Worm (Caenorhabditis elegans): Measurements from ENCODE around the gene skr-13.

skr-13 gene

ce11 chrIV:17153002-17153401 is 9.4 kb downstream of the skr-13 start:
- no peak for TF ChIP-seq skn-1 (tag; optimal IDR thresholded peaks at IDR 0.05)
- TF ChIP-seq tag-97 (GFP tag; IDR thresholded peaks at IDR 0.05): no peak
- TF ChIP-seq lim-7 (GFP tag; IDR thresholded peaks at IDR 0.05): no peak
- TF ChIP-seq unc-62 (GFP tag; optimal IDR thresholded peaks at IDR 0.05 in 1 of 2): peak in 1 of 2 experiments; percentile 96
- no peak for TF ChIP-seq unc-62 (tag; optimal IDR thresholded peaks at IDR 0.05)
- peak; percentile 61 for TF ChIP-seq aha-1 (tag)

- no peak for TF ChIP-seq sdz-12 (GFP tag; optimal IDR thresholded peaks at IDR 0.05)
- no peak for TF ChIP-seq ceh-20 (GFP tag; IDR thresholded peaks at IDR 0.05)
- no peak for TF ChIP-seq ztf-11 (tag; optimal IDR thresholded peaks at IDR 0.05)
- no peak for TF ChIP-seq ama-1 (optimal IDR thresholded peaks at IDR 0.05)
- TF ChIP-seq egl-43 (GFP tag; IDR thresholded peaks at IDR 0.05): no peak
- TF ChIP-seq saeg-2 (GFP tag; IDR thresholded peaks at IDR 0.05): no peak
- no peak for TF ChIP-seq ZK337.2 (GFP tag; IDR thresholded peaks at IDR 0.05)
- TF ChIP-seq arid-1 (GFP tag; conservative IDR thresholded peaks at IDR 0.05): no peak
- TF ChIP-seq lin-38 (GFP tag; IDR thresholded peaks at IDR 0.05): no peak
- no peak for TF ChIP-seq zip-11 (GFP tag; IDR thresholded peaks at IDR 0.05)
Measured at ce11 chrIV:17150871-17151270, 11.5 kb downstream of the skr-13 start, which contains the start of gene Y116A8C.40. Y116A8C.40 (minus strand) TSS chrIV:17150971.

- TF ChIP-seq snpc-1.2 (GFP tag; IDR thresholded peaks at IDR 0.05): peak; percentile 96
- TF ChIP-seq ceh-62 (tag; optimal IDR thresholded peaks at IDR 0.05): no peak
- no peak for TF ChIP-seq fos-1 (tag; optimal IDR thresholded peaks at IDR 0.05)
- TF ChIP-seq nhr-76 (tag; optimal IDR thresholded peaks at IDR 0.05): no peak
- no peak for TF ChIP-seq zag-1 (tag; optimal IDR thresholded peaks at IDR 0.05)
Measured at ce11 chrIV:17150418-17150817, 12.0 kb downstream of the skr-13 start.

ce11 chrIV:17140936-17141335 is 21.5 kb downstream of the skr-13 start:
- TF ChIP-seq set-16 (GFP tag; IDR thresholded peaks at IDR 0.05): peak; percentile 78
- TF ChIP-seq lim-7 (GFP tag; IDR thresholded peaks at IDR 0.05): 0 out of 2 replicates have a peak, but pooled peaks have one; percentile 39

- TF ChIP-seq ceh-44 (GFP tag; IDR thresholded peaks at IDR 0.05): no peak
- no peak for TF ChIP-seq cey-2 (tag; optimal IDR thresholded peaks at IDR 0.05; ENCODE audit: borderline replicate concordance, insufficient read depth)
- TF ChIP-seq duxl-1 (tag; optimal IDR thresholded peaks at IDR 0.05; ENCODE audit: poor library complexity): no peak
- TF ChIP-seq nhr-42 (GFP tag; IDR thresholded peaks at IDR 0.05): no peak
- no peak for TF ChIP-seq ZK337.2 (GFP tag; IDR thresholded peaks at IDR 0.05)
- no peak for TF ChIP-seq dpl-1 (GFP tag; optimal IDR thresholded peaks at IDR 0.05)
- no peak for TF ChIP-seq rbr-2 (tag; optimal IDR thresholded peaks at IDR 0.05)
- no peak for TF ChIP-seq php-3 (GFP tag; IDR thresholded peaks at IDR 0.05)
- TF ChIP-seq lim-7 (GFP tag; IDR thresholded peaks at IDR 0.05): no peak
- TF ChIP-seq hlh-30 (tag; optimal IDR thresholded peaks at IDR 0.05; ENCODE audit: insufficient read depth): no peak
- TF ChIP-seq lin-13 (GFP tag; optimal IDR thresholded peaks at IDR 0.05): no peak
- no peak for TF ChIP-seq madf-5 (GFP tag; IDR thresholded peaks at IDR 0.05)
- TF ChIP-seq fkh-10 (GFP tag; optimal IDR thresholded peaks at IDR 0.05): no peak
Measured at ce11 chrIV:17131035-17131595, 31.3 kb downstream of the skr-13 start, which contains the start of the genes Y116A8C.37 and Y116A8C.38. Y116A8C.37 (minus strand) TSS chrIV:17131135. Y116A8C.38 (plus strand) TSS chrIV:17131545.

ce11 chrIV:17127224-17127623 is 35.2 kb downstream of the skr-13 start:
- TF ChIP-seq snpc-1.2 (GFP tag; IDR thresholded peaks at IDR 0.05): peak; percentile 68
- 0 out of 2 replicates have a peak, but pooled peaks have one; percentile 16 for TF ChIP-seq D1046.2 (GFP tag; IDR thresholded peaks at IDR 0.05)
